Worm (Caenorhabditis elegans): ENCODE measurements around the gene mrps-14.

Gene mrps-14

DNA sequence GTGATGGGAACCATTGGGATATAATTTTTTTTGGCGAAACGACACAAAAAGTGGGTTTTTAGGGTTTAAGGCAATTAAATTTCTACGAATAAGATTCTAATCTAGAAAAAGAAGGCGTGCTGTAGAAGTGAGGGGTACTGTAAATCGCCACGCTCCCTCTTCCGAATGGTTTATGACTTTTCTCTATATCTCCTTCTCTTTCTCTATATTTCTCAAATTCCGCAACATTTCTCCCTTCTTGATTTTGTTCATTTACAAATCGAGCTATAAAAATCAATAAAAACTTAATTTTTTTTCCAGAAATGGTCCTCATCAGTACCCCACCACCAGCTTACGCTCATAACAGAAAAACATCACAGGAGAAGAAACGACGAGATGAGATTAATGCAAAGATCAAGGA, 24.1 kb downstream of the mrps-14 start, which contains the start of gene ref-1:
Gene ref-1, plus strand, starts transcription at position 301 of the 400 bp plus-strand sequence.
- no peak for TF ChIP-seq rnt-1 (tag; optimal IDR thresholded peaks at IDR 0.05)
- no peak for TF ChIP-seq hlh-8 (tag; optimal IDR thresholded peaks at IDR 0.05)
- no peak for TF ChIP-seq C38D4.7 (GFP tag; optimal IDR thresholded peaks at IDR 0.05)
- TF ChIP-seq unc-3 (GFP tag; conservative IDR thresholded peaks at IDR 0.05), result no peak
- no peak for TF ChIP-seq unc-3 (tag; optimal IDR thresholded peaks at IDR 0.05)
- no peak for TF ChIP-seq zip-5 (tag; optimal IDR thresholded peaks at IDR 0.05)
- no peak for TF ChIP-seq pat-9 (tag; optimal IDR thresholded peaks at IDR 0.05)

DNA sequence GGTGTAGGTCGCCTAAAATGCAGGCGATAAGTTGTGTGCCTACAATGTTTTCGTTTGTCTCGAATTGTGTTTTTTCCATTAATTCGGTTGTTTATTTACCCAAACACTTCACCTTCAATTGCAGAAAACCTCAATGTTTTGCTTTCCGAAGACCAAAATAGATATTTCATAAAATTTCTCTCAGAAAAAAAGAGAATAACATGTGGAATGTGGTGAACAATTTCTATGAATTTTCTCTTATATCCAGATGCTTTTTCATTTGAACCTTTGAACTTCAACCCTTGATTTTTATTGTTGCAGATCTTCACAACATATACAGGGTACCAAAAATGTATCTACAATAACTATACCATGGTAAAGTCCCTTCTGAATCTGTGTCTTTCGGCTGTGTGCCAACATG, 35.9 kb downstream of the mrps-14 start, which contains the start of gene T01E8.1:
Gene T01E8.1, plus strand, starts transcription at position 301 of the 400 bp plus-strand sequence.
- TF ChIP-seq nhr-232 (tag; optimal IDR thresholded peaks at IDR 0.05), result no peak
- no peak for TF ChIP-seq dve-1 (tag; optimal IDR thresholded peaks at IDR 0.05)
- TF ChIP-seq hlh-13 (GFP tag; optimal IDR thresholded peaks at IDR 0.05), result no peak
- no peak for TF ChIP-seq eyg-1 (tag; optimal IDR thresholded peaks at IDR 0.05)
- no peak for TF ChIP-seq sox-2 (GFP tag; IDR thresholded peaks at IDR 0.05)
- TF ChIP-seq elt-2 (tag; optimal IDR thresholded peaks at IDR 0.05), result no peak
- no peak for TF ChIP-seq nhr-11 (tag; optimal IDR thresholded peaks at IDR 0.05)
- no peak for TF ChIP-seq pag-3 (tag; optimal IDR thresholded peaks at IDR 0.05; ENCODE audit: borderline replicate concordance)
- no peak for TF ChIP-seq odd-2 (tag; optimal IDR thresholded peaks at IDR 0.05)
- TF ChIP-seq madf-2 (tag; optimal IDR thresholded peaks at IDR 0.05), result no peak
- TF ChIP-seq npax-4 (tag; optimal IDR thresholded peaks at IDR 0.05), result no peak
- TF ChIP-seq pha-4 (tag; optimal IDR thresholded peaks at IDR 0.05), result no peak

ce11 chrII:10204428-10205049, 37.8 kb downstream of the mrps-14 start:
- TF ChIP-seq sdc-2 (tag; optimal IDR thresholded peaks at IDR 0.05) (no peak), ceh-22 (tag; optimal IDR thresholded peaks at IDR 0.05) (peak; percentile 46), ceh-18 (tag; optimal IDR thresholded peaks at IDR 0.05) (peak; percentile 45), unc-55 (GFP tag; optimal IDR thresholded peaks at IDR 0.05) (peak; percentile 76), dmd-4 (tag; optimal IDR thresholded peaks at IDR 0.05; ENCODE audit: borderline replicate concordance) (no peak), rnt-1 (tag; optimal IDR thresholded peaks at IDR 0.05) (peak; percentile 32), hlh-30 (tag; optimal IDR thresholded peaks at IDR 0.05; ENCODE audit: insufficient read depth) (peak; percentile 11)

DNA sequence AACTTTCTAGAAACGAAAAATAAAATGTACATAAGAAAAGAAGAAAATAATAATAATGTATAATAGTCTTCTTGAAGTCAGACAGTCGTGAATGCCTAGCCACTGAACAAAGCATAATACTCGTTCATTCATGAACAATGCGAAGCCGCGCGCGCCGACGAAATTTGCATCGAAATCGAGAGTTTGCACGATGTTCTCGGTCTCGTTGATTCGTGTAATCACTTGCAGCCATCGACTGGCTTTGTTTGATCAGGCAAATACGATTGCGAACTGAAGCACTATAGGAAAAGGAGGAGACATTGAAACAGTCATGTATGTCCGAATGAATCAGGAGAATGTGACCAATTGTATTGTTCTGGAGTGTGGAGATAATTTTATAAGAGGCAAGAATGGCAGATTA, 38.5 kb downstream of the mrps-14 start:
- TF ChIP-seq fkh-6 (tag; optimal IDR thresholded peaks at IDR 0.05), result no peak
- no peak for TF ChIP-seq ceh-48 (tag; optimal IDR thresholded peaks at IDR 0.05)
- TF ChIP-seq dve-1 (tag; optimal IDR thresholded peaks at IDR 0.05), result peak; percentile 12
- TF ChIP-seq gmeb-2 (tag; optimal IDR thresholded peaks at IDR 0.05), result no peak
- TF ChIP-seq nhr-11 (tag; optimal IDR thresholded peaks at IDR 0.05), result no peak

ce11 chrII:10203067-10203466, 39.2 kb downstream of the mrps-14 start:
- TF ChIP-seq madf-2 (tag; optimal IDR thresholded peaks at IDR 0.05) (no peak), unc-55 (GFP tag; optimal IDR thresholded peaks at IDR 0.05) (peak; percentile 11)

- TF ChIP-seq ceh-31 (tag; optimal IDR thresholded peaks at IDR 0.05), result peak; percentile 80
- peak; percentile 69 for TF ChIP-seq tbx-2 (tag; optimal IDR thresholded peaks at IDR 0.05)
- peak; percentile 81 for TF ChIP-seq hlh-30 (tag; optimal IDR thresholded peaks at IDR 0.05; ENCODE audit: insufficient read depth)
- no peak for TF ChIP-seq npax-4 (tag; optimal IDR thresholded peaks at IDR 0.05)
- TF ChIP-seq syd-9 (tag; optimal IDR thresholded peaks at IDR 0.05), result peak; percentile 23
- TF ChIP-seq elt-4 (tag; optimal IDR thresholded peaks at IDR 0.05), result no peak
- peak; percentile 64 for TF ChIP-seq ref-2 (tag; optimal IDR thresholded peaks at IDR 0.05)
- peak; percentile 4 for TF ChIP-seq hlh-13 (GFP tag; optimal IDR thresholded peaks at IDR 0.05)
- no peak for TF ChIP-seq lim-6 (tag; optimal IDR thresholded peaks at IDR 0.05)
- TF ChIP-seq ceh-34 (tag; optimal IDR thresholded peaks at IDR 0.05), result peak; percentile 61
- TF ChIP-seq unc-42 (tag; optimal IDR thresholded peaks at IDR 0.05), result peak; percentile 59
- no peak for TF ChIP-seq C38D4.7 (GFP tag; optimal IDR thresholded peaks at IDR 0.05)
- no peak for TF ChIP-seq pat-9 (tag; optimal IDR thresholded peaks at IDR 0.05)
- peak; percentile 10 for TF ChIP-seq elt-2 (tag; optimal IDR thresholded peaks at IDR 0.05)
- peak; percentile 9 for TF ChIP-seq ceh-2 (tag; optimal IDR thresholded peaks at IDR 0.05)
- TF ChIP-seq ceh-18 (tag; optimal IDR thresholded peaks at IDR 0.05), result peak; percentile 31
- TF ChIP-seq ets-4 (tag; optimal IDR thresholded peaks at IDR 0.05), result peak; percentile 31
- peak; percentile 79 for TF ChIP-seq nfya-1 (tag; optimal IDR thresholded peaks at IDR 0.05)
- no peak for TF ChIP-seq che-1 (tag; optimal IDR thresholded peaks at IDR 0.05)
- peak; percentile 51 for TF ChIP-seq hlh-8 (tag; optimal IDR thresholded peaks at IDR 0.05)
- no peak for TF ChIP-seq ceh-45 (GFP tag; IDR thresholded peaks at IDR 0.05)
- TF ChIP-seq ceh-14 (tag; optimal IDR thresholded peaks at IDR 0.05), result peak; percentile 49
- TF ChIP-seq unc-55 (GFP tag; optimal IDR thresholded peaks at IDR 0.05), result peak; percentile 52
These were observed 40.0 kb downstream of the mrps-14 start for ce11 chrII:10202275-10202674.
